Fruit fly (Drosophila melanogaster): ENCODE results near the gene CG5274.

Gene CG5274

dm6 chr3L:20410780-20411179 is 16.7 kb downstream of the CG5274 start:
- no peak for TF ChIP-seq EcR (GFP tag; optimal IDR thresholded peaks at IDR 0.05)
- TF ChIP-seq gl (tag; optimal IDR thresholded peaks at IDR 0.05), result no peak
- no peak for TF ChIP-seq rn (GFP tag; IDR thresholded peaks at IDR 0.05)
- no peak for TF ChIP-seq CG32121 (GFP tag; IDR thresholded peaks at IDR 0.05)
- TF ChIP-seq CG8301 (tag; optimal IDR thresholded peaks at IDR 0.05), result no peak
- no peak for TF ChIP-seq CG12605 (GFP tag; IDR thresholded peaks at IDR 0.05)
- TF ChIP-seq CG10348 (GFP tag; IDR thresholded peaks at IDR 0.05), result no peak
- TF ChIP-seq CG34367 (tag; optimal IDR thresholded peaks at IDR 0.05), result no peak

DNA sequence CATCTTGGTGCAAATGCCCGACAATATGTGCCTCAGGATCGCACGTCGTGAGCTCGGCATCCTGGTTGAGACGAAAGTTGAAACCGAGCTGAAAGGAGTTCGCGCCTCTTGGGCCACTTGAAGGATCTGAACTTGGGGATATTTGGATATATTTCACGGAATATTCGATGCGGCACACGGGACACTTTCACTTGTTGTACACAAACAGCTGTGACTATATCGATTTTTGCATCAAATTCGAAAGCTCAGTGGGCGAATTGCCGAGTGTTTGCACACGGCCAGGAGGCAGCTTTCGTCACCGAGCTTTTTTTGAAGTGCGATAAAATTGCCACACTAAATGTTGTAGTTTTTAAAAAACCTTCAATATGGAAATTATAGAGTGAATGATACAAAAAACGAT is 17.1 kb downstream of the CG5274 start, which contains the start of gene CG13248:
CG13248 (minus strand) TSS at position 222 of the 400 bp plus-strand sequence.
- TF ChIP-seq rn (GFP tag; IDR thresholded peaks at IDR 0.05), result no peak
- TF ChIP-seq gl (tag; optimal IDR thresholded peaks at IDR 0.05), result no peak
- no peak for TF ChIP-seq EcR (GFP tag; optimal IDR thresholded peaks at IDR 0.05)
- no peak for TF ChIP-seq CG12605 (GFP tag; IDR thresholded peaks at IDR 0.05)
- TF ChIP-seq CG17806 (tag; optimal IDR thresholded peaks at IDR 0.05), result no peak
- no peak for TF ChIP-seq D1 (tag; optimal IDR thresholded peaks at IDR 0.05)

DNA sequence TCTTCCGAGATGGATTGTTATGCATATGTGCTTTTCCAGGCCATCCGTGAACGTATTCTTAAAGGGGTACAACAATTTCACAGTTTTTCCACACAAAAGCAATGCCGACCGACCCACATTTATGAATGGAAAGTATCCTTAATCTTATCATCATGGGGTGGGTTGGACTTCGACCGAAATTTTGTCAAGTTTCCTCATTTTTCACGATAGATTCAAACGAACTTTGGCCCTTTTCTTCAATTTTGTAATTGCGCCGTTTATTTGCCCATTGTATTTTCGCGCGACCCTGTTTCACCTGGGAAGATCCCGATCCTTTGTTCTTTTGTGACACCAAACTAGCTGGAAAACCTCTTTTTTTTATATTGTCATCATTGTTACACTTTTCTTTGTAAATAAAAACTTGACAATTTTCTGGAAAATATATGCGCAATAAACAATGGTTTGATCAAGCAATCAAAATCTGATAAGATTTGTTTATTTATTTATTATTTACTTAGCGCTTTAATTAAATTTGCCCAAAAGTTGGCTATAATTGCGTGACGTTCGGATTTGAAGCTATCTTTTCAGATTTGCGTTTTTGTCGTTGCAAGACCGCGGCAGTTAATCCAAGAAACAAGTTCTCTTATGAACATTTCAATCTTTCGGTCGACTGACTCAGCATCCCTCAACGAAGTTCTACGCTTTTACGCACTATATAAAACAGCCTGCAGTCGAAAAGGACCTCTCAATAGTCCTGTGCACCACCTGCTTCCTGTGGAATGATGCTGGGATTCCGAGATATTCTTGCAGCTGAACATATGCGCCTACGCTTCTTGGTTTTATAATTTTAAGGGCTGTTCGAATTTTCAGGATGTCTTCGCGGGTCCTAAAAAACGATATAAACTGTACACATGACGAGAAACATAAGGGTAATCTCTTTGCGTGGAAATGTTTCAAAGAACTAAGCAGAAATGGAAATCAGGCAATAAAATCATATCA is 21.2 kb downstream of the CG5274 start:
- no peak for TF ChIP-seq CG9948 (tag; optimal IDR thresholded peaks at IDR 0.05)
- 0 out of 3 replicates have a peak, but pooled peaks have one; percentile 15 for TF ChIP-seq CG4496 (GFP tag; IDR thresholded peaks at IDR 0.05)

dm6 chr3L:20405337-20405887 is 22.1 kb downstream of the CG5274 start:
- TF ChIP-seq CG15710 (tag; optimal IDR thresholded peaks at IDR 0.05) (no peak), CG34367 (tag; optimal IDR thresholded peaks at IDR 0.05) (no peak), CG10348 (GFP tag; IDR thresholded peaks at IDR 0.05) (no peak), CG13204 (GFP tag; optimal IDR thresholded peaks at IDR 0.05) (no peak), CG9948 (tag; optimal IDR thresholded peaks at IDR 0.05) (no peak), Pif1B (GFP tag; optimal IDR thresholded peaks at IDR 0.05) (no peak)

- TF ChIP-seq CG14655 (GFP tag; optimal IDR thresholded peaks at IDR 0.05) (no peak), gl (tag; optimal IDR thresholded peaks at IDR 0.05) (no peak), CG15710 (tag; optimal IDR thresholded peaks at IDR 0.05) (no peak), CG32121 (GFP tag; IDR thresholded peaks at IDR 0.05) (no peak), CG4496 (GFP tag; IDR thresholded peaks at IDR 0.05) (no peak)
Observed at dm6 chr3L:20404515-20404914, 23.0 kb downstream of the CG5274 start.

DNA sequence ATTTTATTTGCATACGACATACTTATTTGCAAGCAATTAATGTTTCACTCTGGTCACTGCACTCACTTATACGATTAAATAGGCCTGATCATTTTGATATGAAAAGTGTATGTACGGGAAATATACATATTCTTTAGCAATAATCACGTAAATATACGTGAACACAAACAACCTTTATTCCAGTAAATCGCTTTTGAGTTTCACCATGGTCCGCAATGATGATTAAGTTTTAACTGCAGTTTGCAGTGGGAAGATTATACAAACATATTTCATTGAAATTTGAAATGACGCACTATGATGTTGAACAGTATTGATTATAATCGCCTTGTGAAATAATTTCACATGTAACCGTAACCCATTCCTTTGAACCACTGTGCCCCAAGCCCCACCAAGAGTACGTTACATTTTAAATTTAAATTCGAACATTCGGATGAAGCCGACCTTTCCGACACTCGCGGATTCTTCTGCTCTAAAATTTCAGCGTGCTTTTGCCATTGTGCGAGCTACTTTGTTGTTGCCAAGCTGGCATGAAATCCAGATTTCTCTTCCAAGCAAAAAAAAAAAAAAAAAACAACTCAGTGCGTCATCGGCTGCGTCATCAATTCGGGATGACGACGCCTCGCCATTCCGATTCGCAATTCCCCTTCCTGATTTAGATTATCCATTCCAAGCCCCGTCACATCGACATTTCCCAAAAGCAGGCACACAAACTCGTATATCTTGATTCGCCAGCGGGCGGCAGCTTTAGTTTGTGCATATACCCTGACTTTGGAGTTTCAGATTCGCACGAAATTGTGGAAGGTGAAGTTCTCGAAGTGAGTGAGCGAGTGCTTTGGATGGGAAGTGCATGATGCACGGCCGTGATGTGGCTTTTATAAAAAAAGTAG is 23.7 kb downstream of the CG5274 start:
- TF ChIP-seq D1 (tag; optimal IDR thresholded peaks at IDR 0.05) (peak; percentile 31), CG8301 (tag; optimal IDR thresholded peaks at IDR 0.05) (peak; percentile 58), CG34367 (tag; optimal IDR thresholded peaks at IDR 0.05) (peak; percentile 57), CG32121 (GFP tag; IDR thresholded peaks at IDR 0.05) (no peak), fd96Ca (GFP tag; IDR thresholded peaks at IDR 0.05) (no peak), CG8159 (tag; optimal IDR thresholded peaks at IDR 0.05) (peak; percentile 77), Snoo (tag; optimal IDR thresholded peaks at IDR 0.05) (peak; percentile 75), CG10348 (GFP tag; IDR thresholded peaks at IDR 0.05) (no peak), CG14655 (GFP tag; optimal IDR thresholded peaks at IDR 0.05) (peak; percentile 68), CG15710 (tag; optimal IDR thresholded peaks at IDR 0.05) (peak; percentile 69), CG4496 (GFP tag; IDR thresholded peaks at IDR 0.05) (peak; percentile 32; the same call in 2 of the 3 replicates), rn (GFP tag; IDR thresholded peaks at IDR 0.05) (no peak), EcR (GFP tag; optimal IDR thresholded peaks at IDR 0.05) (peak; percentile 64), Pif1A (GFP tag; optimal IDR thresholded peaks at IDR 0.05) (peak; percentile 64), gl (tag; optimal IDR thresholded peaks at IDR 0.05) (peak; percentile 26), CG13204 (GFP tag; optimal IDR thresholded peaks at IDR 0.05) (peak; percentile 20), CG17806 (tag; optimal IDR thresholded peaks at IDR 0.05) (peak; percentile 52), Pif1B (GFP tag; optimal IDR thresholded peaks at IDR 0.05) (peak; percentile 40), CG9948 (tag; optimal IDR thresholded peaks at IDR 0.05) (peak; percentile 67), CG12605 (GFP tag; IDR thresholded peaks at IDR 0.05) (no peak), Ets98B (GFP tag; IDR thresholded peaks at IDR 0.05) (no peak)

Measured in whole organism, pupa.